Worm (Caenorhabditis elegans) whole organism, late embryonic: Measurements from ENCODE around the gene lury-1.

Experiments used
- T23F11.4 ChIP-seq: fragments of 200-800 bp; sonication (Bioruptor generic); optimal IDR thresholded peaks from 2 replicates; lab custom pipeline; 2018; ENCODE audit warnings: mild to moderate bottlenecking, missing genetic modification characterization, missing compliant biosample characterization
- ahr-1 ChIP-seq: sonication (generic microtip); optimal IDR thresholded peaks from 2 replicates; lab custom pipeline; 2016; ENCODE audit warnings: missing genetic modification characterization, missing compliant biosample characterization
- ama-1 ChIP-seq: fragments of 150-350 bp; optimal IDR thresholded peaks from 2 replicates; lab custom pipeline; 2014
- ceh-18 ChIP-seq: sonication (generic microtip); optimal IDR thresholded peaks from 2 replicates; lab custom pipeline; 2016; ENCODE audit warnings: missing genetic modification characterization, missing compliant biosample characterization
- ceh-2 ChIP-seq: sonication (generic microtip); optimal IDR thresholded peaks from 2 replicates; lab custom pipeline; 2016; ENCODE audit warnings: missing genotype, missing genetic modification characterization, missing compliant biosample characterization
- ceh-34 ChIP-seq: sonication (generic microtip); optimal IDR thresholded peaks from 2 replicates; lab custom pipeline; 2016; ENCODE audit warnings: mild to moderate bottlenecking, missing genetic modification characterization, missing compliant biosample characterization
- ceh-9 ChIP-seq: sonication (generic microtip); optimal IDR thresholded peaks from 2 replicates; lab custom pipeline; 2016; ENCODE audit warnings: mild to moderate bottlenecking, missing genetic modification characterization, inconsistent platforms, missing compliant biosample characterization
- dve-1 ChIP-seq: sonication (generic microtip); optimal IDR thresholded peaks from 2 replicates; lab custom pipeline; 2017; ENCODE audit warnings: antibody characterized with exemption, mild to moderate bottlenecking, missing genetic modification characterization, missing compliant biosample characterization
- fkh-6 ChIP-seq: sonication (generic microtip); optimal IDR thresholded peaks from 2 replicates; lab custom pipeline; 2016; ENCODE audit warnings: missing genetic modification characterization, missing compliant biosample characterization
- nfya-1 ChIP-seq: sonication (generic microtip); optimal IDR thresholded peaks from 2 replicates; lab custom pipeline; 2017; ENCODE audit warnings: missing genetic modification characterization, mild to moderate bottlenecking, missing compliant biosample characterization, antibody characterized with exemption, moderate library complexity
- nhr-11 ChIP-seq: fragments of 150-350 bp; optimal IDR thresholded peaks from 2 replicates; lab custom pipeline; 2014; ENCODE audit warnings: missing biosample characterization, missing genetic modification characterization
- pqm-1 ChIP-seq: sonication (generic microtip); optimal IDR thresholded peaks from 2 replicates; lab custom pipeline; 2016; ENCODE audit warnings: missing genetic modification characterization, missing compliant biosample characterization
- ref-2 ChIP-seq: sonication (generic microtip); optimal IDR thresholded peaks from 2 replicates; lab custom pipeline; 2016; ENCODE audit warnings: missing genetic modification characterization, missing compliant biosample characterization
- syd-9 ChIP-seq: sonication (generic microtip); optimal IDR thresholded peaks from 2 replicates; lab custom pipeline; 2016; ENCODE audit warnings: mild to moderate bottlenecking, missing genetic modification characterization, moderate library complexity, missing compliant biosample characterization
- tbx-7 ChIP-seq: sonication (generic microtip); optimal IDR thresholded peaks from 2 replicates; lab custom pipeline; 2016; ENCODE audit warnings: missing genotype, missing genetic modification characterization, missing compliant biosample characterization
- unc-86 ChIP-seq: sonication (generic microtip); optimal IDR thresholded peaks from 2 replicates; lab custom pipeline; 2016; ENCODE audit warnings: missing genetic modification characterization, missing compliant biosample characterization

The lury-1 gene

ce11 chrIII:12231539-12231938 lies 45.3 kb downstream of the lury-1 start:
- peak; percentile 98 for TF ChIP-seq nfya-1 (tag; lab: Kevin White, UChicago)
- TF ChIP-seq fkh-6 (tag; lab: Kevin White, UChicago): no peak
- TF ChIP-seq, all 69 proteins: peak for 1

ce11 chrIII:12233493-12233892 lies 47.3 kb downstream of the lury-1 start:
- no peak for TF ChIP-seq ref-2
- TF ChIP-seq ceh-9: no peak
- TF ChIP-seq tbx-7 (tag; lab: Kevin White, UChicago): no peak
- TF ChIP-seq dve-1 (tag; lab: Kevin White, UChicago): no peak
- TF ChIP-seq unc-86 (tag; lab: Kevin White, UChicago): no peak
- TF ChIP-seq, all 69 proteins: peak for 0

- TF ChIP-seq ceh-18 (tag; lab: Kevin White, UChicago): no peak
- TF ChIP-seq ceh-34 (tag; lab: Kevin White, UChicago): no peak
- TF ChIP-seq ceh-2 (tag; lab: Kevin White, UChicago): no peak
- no peak for TF ChIP-seq T23F11.4 (GFP tag; lab: Kevin White, UChicago)
- no peak for TF ChIP-seq nfya-1 (tag; lab: Kevin White, UChicago)
- TF ChIP-seq fkh-6 (tag; lab: Kevin White, UChicago): no peak
- TF ChIP-seq syd-9 (tag; lab: Kevin White, UChicago): no peak
- TF ChIP-seq ahr-1: no peak
These were observed 49.1 kb downstream of the lury-1 start for ce11 chrIII:12235359-12235758.

ce11 chrIII:12235914-12236313 lies 49.7 kb downstream of the lury-1 start, which contains the start of the genes grl-15 and fbxa-89:
Gene grl-15, minus strand, starts transcription at chrIII:12236014.
Gene fbxa-89, plus strand, starts transcription at chrIII:12236184.
- TF ChIP-seq ama-1 (lab: Kevin White, UChicago) (no peak), dve-1 (tag; lab: Kevin White, UChicago) (no peak), nhr-11 (tag; lab: Kevin White, UChicago) (no peak), pqm-1 (no peak)
